Worm (Caenorhabditis elegans) whole organism, late embryonic: Measurements from ENCODE around the gene tmem-135.

Experiments used
- F13H6.1 ChIP-seq: sonication (generic microtip); optimal IDR thresholded peaks from 2 replicates; lab custom pipeline; 2016; ENCODE audit warnings: missing genetic modification characterization, missing compliant biosample characterization
- T23F11.4 ChIP-seq: fragments of 200-800 bp; sonication (Bioruptor generic); optimal IDR thresholded peaks from 2 replicates; lab custom pipeline; 2018; ENCODE audit warnings: mild to moderate bottlenecking, missing genetic modification characterization, missing compliant biosample characterization
- Y22D7AL.16 ChIP-seq: sonication (generic microtip); optimal IDR thresholded peaks from 2 replicates; lab custom pipeline; 2016; ENCODE audit warnings: missing genetic modification characterization, missing compliant biosample characterization
- ahr-1 ChIP-seq: sonication (generic microtip); optimal IDR thresholded peaks from 2 replicates; lab custom pipeline; 2016; ENCODE audit warnings: missing genetic modification characterization, missing compliant biosample characterization
- ceh-14 ChIP-seq: sonication (generic microtip); optimal IDR thresholded peaks from 2 replicates; lab custom pipeline; 2016; ENCODE audit warnings: missing genotype, missing genetic modification characterization, missing compliant biosample characterization
- ceh-18 ChIP-seq: sonication (generic microtip); optimal IDR thresholded peaks from 2 replicates; lab custom pipeline; 2016; ENCODE audit warnings: missing genetic modification characterization, missing compliant biosample characterization
- ceh-19 ChIP-seq: fragments of 200-800 bp; sonication (Bioruptor generic); optimal IDR thresholded peaks from 2 replicates; lab custom pipeline; 2018; ENCODE audit warnings: mild to moderate bottlenecking, missing genetic modification characterization, missing compliant biosample characterization
- ceh-2 ChIP-seq: sonication (generic microtip); optimal IDR thresholded peaks from 2 replicates; lab custom pipeline; 2016; ENCODE audit warnings: missing genotype, missing genetic modification characterization, missing compliant biosample characterization
- ceh-22 ChIP-seq: sonication (generic microtip); optimal IDR thresholded peaks from 2 replicates; lab custom pipeline; 2017; ENCODE audit warnings: missing biosample characterization, missing genetic modification characterization
- ceh-24 ChIP-seq: sonication (generic microtip); optimal IDR thresholded peaks from 2 replicates; lab custom pipeline; 2016; ENCODE audit warnings: mild to moderate bottlenecking, missing genetic modification characterization, missing compliant biosample characterization
- ceh-31 ChIP-seq: sonication (generic microtip); optimal IDR thresholded peaks from 2 replicates; lab custom pipeline; 2016; ENCODE audit warnings: missing genetic modification characterization, missing compliant biosample characterization
- ceh-34 ChIP-seq: sonication (generic microtip); optimal IDR thresholded peaks from 2 replicates; lab custom pipeline; 2016; ENCODE audit warnings: mild to moderate bottlenecking, missing genetic modification characterization, missing compliant biosample characterization
- ceh-45 ChIP-seq: fragments of 200-800 bp; sonication (Bioruptor generic); IDR thresholded peaks from 2 replicates; pipeline ENCODE4 v1.3.6; 2022; ENCODE audit warnings: missing genetic modification reagents, missing genetic modification characterization, missing compliant biosample characterization
- ceh-48 ChIP-seq: sonication (generic microtip); optimal IDR thresholded peaks from 2 replicates; lab custom pipeline; 2016; ENCODE audit warnings: missing genetic modification characterization, inconsistent platforms, missing compliant biosample characterization
- ceh-6 ChIP-seq: fragments of 200-800 bp; sonication (Bioruptor generic); optimal IDR thresholded peaks from 2 replicates; lab custom pipeline; 2018; ENCODE audit warnings: mild to moderate bottlenecking, missing genetic modification characterization, missing compliant biosample characterization
- che-1 ChIP-seq: sonication (generic microtip); optimal IDR thresholded peaks from 2 replicates; lab custom pipeline; 2016; ENCODE audit warnings: mild to moderate bottlenecking, missing genetic modification characterization, missing compliant biosample characterization
- dmd-4 ChIP-seq: sonication (generic microtip); optimal IDR thresholded peaks from 2 replicates; lab custom pipeline; 2016; ENCODE audit warnings: borderline replicate concordance, missing genetic modification characterization, missing compliant biosample characterization
- dve-1 ChIP-seq: sonication (generic microtip); optimal IDR thresholded peaks from 2 replicates; lab custom pipeline; 2017; ENCODE audit warnings: antibody characterized with exemption, mild to moderate bottlenecking, missing genetic modification characterization, missing compliant biosample characterization
- ets-4 ChIP-seq: sonication (generic microtip); optimal IDR thresholded peaks from 2 replicates; lab custom pipeline; 2016; ENCODE audit warnings: missing genetic modification characterization, missing compliant biosample characterization
- eyg-1 ChIP-seq: sonication (generic microtip); optimal IDR thresholded peaks from 2 replicates; lab custom pipeline; 2016; ENCODE audit warnings: missing genotype, missing genetic modification characterization, missing compliant biosample characterization
- fkh-10 ChIP-seq: fragments of 150-350 bp; optimal IDR thresholded peaks from 2 replicates; lab custom pipeline; 2014; ENCODE audit warnings: missing biosample characterization, missing genetic modification reagents, missing genetic modification characterization
- hlh-13 ChIP-seq: fragments of 200-800 bp; sonication (Bioruptor generic); optimal IDR thresholded peaks from 2 replicates; lab custom pipeline; 2018; ENCODE audit warnings: mild to moderate bottlenecking, missing genetic modification characterization, missing compliant biosample characterization
- hlh-15 ChIP-seq: sonication (generic microtip); optimal IDR thresholded peaks from 2 replicates; lab custom pipeline; 2016; ENCODE audit warnings: missing genetic modification characterization, missing compliant biosample characterization
- hlh-30 ChIP-seq: sonication (generic microtip); optimal IDR thresholded peaks from 2 replicates; lab custom pipeline; 2017; ENCODE audit warnings: antibody characterized with exemption, missing genetic modification characterization, missing compliant biosample characterization; ENCODE audit not compliant: insufficient read depth
- hlh-6 ChIP-seq: sonication (generic microtip); optimal IDR thresholded peaks from 2 replicates; lab custom pipeline; 2016; ENCODE audit warnings: missing genotype, missing genetic modification characterization, missing compliant biosample characterization
- hlh-8 ChIP-seq: sonication (generic microtip); optimal IDR thresholded peaks from 2 replicates; lab custom pipeline; 2016; ENCODE audit warnings: missing genotype, missing genetic modification characterization, missing compliant biosample characterization
- lin-11 ChIP-seq: fragments of 200-800 bp; sonication (Bioruptor generic); optimal IDR thresholded peaks from 2 replicates; lab custom pipeline; 2018; ENCODE audit warnings: mild to moderate bottlenecking, missing genetic modification characterization, missing compliant biosample characterization
- madf-2 ChIP-seq: sonication (generic microtip); optimal IDR thresholded peaks from 2 replicates; lab custom pipeline; 2017; ENCODE audit warnings: missing genetic modification characterization, missing compliant biosample characterization
- mec-3 ChIP-seq: sonication (generic microtip); optimal IDR thresholded peaks from 2 replicates; lab custom pipeline; 2016; ENCODE audit warnings: borderline replicate concordance, missing genetic modification characterization, missing compliant biosample characterization
- nfya-1 ChIP-seq: sonication (generic microtip); optimal IDR thresholded peaks from 2 replicates; lab custom pipeline; 2017; ENCODE audit warnings: missing genetic modification characterization, mild to moderate bottlenecking, missing compliant biosample characterization, antibody characterized with exemption, moderate library complexity
- nhr-11 ChIP-seq: fragments of 150-350 bp; optimal IDR thresholded peaks from 2 replicates; lab custom pipeline; 2014; ENCODE audit warnings: missing biosample characterization, missing genetic modification characterization
- nhr-232 ChIP-seq: sonication (generic microtip); optimal IDR thresholded peaks from 2 replicates; lab custom pipeline; 2016; ENCODE audit warnings: missing genetic modification characterization, missing compliant biosample characterization
- npax-4 ChIP-seq: sonication (generic microtip); optimal IDR thresholded peaks from 2 replicates; lab custom pipeline; 2016; ENCODE audit warnings: missing genetic modification characterization, missing compliant biosample characterization
- pag-3 ChIP-seq: sonication (generic microtip); optimal IDR thresholded peaks from 2 replicates; lab custom pipeline; 2016; ENCODE audit warnings: missing compliant biosample characterization, missing genetic modification characterization, borderline replicate concordance
- pat-9 ChIP-seq: fragments of 200-800 bp; sonication (Bioruptor generic); optimal IDR thresholded peaks from 2 replicates; lab custom pipeline; 2018; ENCODE audit warnings: mild to moderate bottlenecking, missing genetic modification characterization, moderate library complexity, missing compliant biosample characterization
- pax-1 ChIP-seq: fragments of 150-350 bp; optimal IDR thresholded peaks from 2 replicates; lab custom pipeline; 2014; ENCODE audit warnings: missing biosample characterization, missing genetic modification characterization
- pha-4 ChIP-seq: fragments of 150-350 bp; optimal IDR thresholded peaks from 2 replicates; lab custom pipeline; 2018; ENCODE audit warnings: missing biosample characterization, missing genetic modification reagents, missing genetic modification characterization
- pqm-1 ChIP-seq: sonication (generic microtip); optimal IDR thresholded peaks from 2 replicates; lab custom pipeline; 2016; ENCODE audit warnings: missing genetic modification characterization, missing compliant biosample characterization
- pros-1 ChIP-seq: fragments of 150-350 bp; optimal IDR thresholded peaks from 2 replicates; lab custom pipeline; 2014; ENCODE audit warnings: missing biosample characterization, missing genetic modification reagents, missing genetic modification characterization
- rnt-1 ChIP-seq: sonication (generic microtip); optimal IDR thresholded peaks from 2 replicates; lab custom pipeline; 2016; ENCODE audit warnings: missing genetic modification characterization, missing compliant biosample characterization
- syd-9 ChIP-seq: sonication (generic microtip); optimal IDR thresholded peaks from 2 replicates; lab custom pipeline; 2016; ENCODE audit warnings: mild to moderate bottlenecking, missing genetic modification characterization, moderate library complexity, missing compliant biosample characterization
- ttx-3 ChIP-seq: sonication (generic microtip); optimal IDR thresholded peaks from 2 replicates; lab custom pipeline; 2016; ENCODE audit warnings: missing genetic modification reagents, missing genetic modification characterization, missing compliant biosample characterization
- unc-3 ChIP-seq, 2 experiments: fragments of 200-800 bp in 1 of 2; sonication (Bioruptor generic) in 1 of 2; sonication (generic microtip) in 1 of 2; conservative IDR thresholded peaks in 1 of 2; optimal IDR thresholded peaks in 1 of 2; 2 replicates each; pipeline versions ENCODE4 v1.3.6 to Lab custom; 2016 to 2022; ENCODE audit warnings: missing compliant biosample characterization in 2 of 2, missing genetic modification characterization in 2 of 2, missing genetic modification reagents in 1 of 2
- unc-42 ChIP-seq: sonication (generic microtip); optimal IDR thresholded peaks from 2 replicates; lab custom pipeline; 2016; ENCODE audit warnings: missing genotype, missing genetic modification characterization, missing compliant biosample characterization
- unc-55 ChIP-seq: sonication (generic microtip); optimal IDR thresholded peaks from 2 replicates; lab custom pipeline; 2017; ENCODE audit warnings: missing biosample characterization, missing genetic modification reagents, missing genetic modification characterization
- unc-86 ChIP-seq: sonication (generic microtip); optimal IDR thresholded peaks from 2 replicates; lab custom pipeline; 2016; ENCODE audit warnings: missing genetic modification characterization, missing compliant biosample characterization

Gene tmem-135

ce11 chrX:4711698-4712329, 38.3 kb downstream of the tmem-135 start, which contains the start of the genes dnj-14 and glit-1 (continued):
- TF ChIP-seq ceh-18 (tag; lab: Kevin White, UChicago) (peak; percentile 85), ahr-1 (no peak), hlh-15 (tag; lab: Kevin White, UChicago) (no peak), ceh-34 (peak; percentile 81), nfya-1 (tag; lab: Kevin White, UChicago) (peak; percentile 91), nhr-11 (tag; lab: Kevin White, UChicago) (no peak), eyg-1 (tag; lab: Kevin White, UChicago) (peak; percentile 35), pros-1 (tag; lab: Kevin White, UChicago) (no peak), mec-3 (tag; lab: Kevin White, UChicago) (no peak), ceh-2 (tag; lab: Kevin White, UChicago) (peak; percentile 65), ceh-19 (GFP tag; lab: Kevin White, UChicago) (peak; percentile 54), dve-1 (tag; lab: Kevin White, UChicago) (peak; percentile 38), fkh-10 (GFP tag; lab: Kevin White, UChicago) (no peak), syd-9 (tag; lab: Kevin White, UChicago) (peak; percentile 60), ceh-31 (peak; percentile 88), pqm-1 (tag; lab: Kevin White, UChicago) (peak; percentile 68), npax-4 (tag; lab: Kevin White, UChicago) (no peak), unc-42 (peak; percentile 86), hlh-6 (no peak), pha-4 (tag; lab: Kevin White, UChicago) (no peak), hlh-30 (peak; percentile 83), Y22D7AL.16 (no peak), che-1 (tag; lab: Kevin White, UChicago) (no peak), unc-55 (peak; percentile 85), dmd-4 (tag; lab: Kevin White, UChicago) (no peak), ceh-14 (peak; percentile 43), rnt-1 (tag; lab: Kevin White, UChicago) (peak; percentile 73), lin-11 (tag; lab: Kevin White, UChicago) (no peak), pat-9 (no peak), F13H6.1 (tag; lab: Kevin White, UChicago) (peak; percentile 64), hlh-13 (GFP tag; lab: Kevin White, UChicago) (no peak), hlh-8 (tag; lab: Kevin White, UChicago) (peak; percentile 66), ceh-45 (GFP tag; lab: Robert Waterston, UW) (0 out of 2 replicates have a peak, but pooled peaks have one; percentile 9), ttx-3 (no peak), pax-1 (tag; lab: Kevin White, UChicago) (no peak), nhr-232 (tag; lab: Kevin White, UChicago) (no peak), unc-3 (GFP tag; conservative IDR thresholded peaks at IDR 0.05; lab: Robert Waterston, UW) (no peak), unc-3 (tag; optimal IDR thresholded peaks at IDR 0.05; lab: Kevin White, UChicago) (peak; percentile 45), ceh-48 (peak; percentile 44), ets-4 (peak; percentile 55), madf-2 (tag; lab: Kevin White, UChicago) (peak; percentile 45), ceh-22 (tag; lab: Kevin White, UChicago) (peak; percentile 21), unc-86 (tag; lab: Kevin White, UChicago) (no peak), ceh-6 (GFP tag; lab: Kevin White, UChicago) (no peak), pag-3 (no peak), T23F11.4 (GFP tag; lab: Kevin White, UChicago) (peak; percentile 58), ceh-24 (tag; lab: Kevin White, UChicago) (no peak)
